Worm (Caenorhabditis elegans) whole organism, L4/young adult: Measurements from ENCODE around the gene C50F4.8.

Source experiments
- W03F9.2 ChIP-seq: fragments of 150-350 bp; optimal IDR thresholded peaks from 2 replicates; lab custom pipeline; 2014; ENCODE audit warnings: missing biosample characterization, missing genetic modification characterization
- dao-5 ChIP-seq: sonication (generic microtip); optimal IDR thresholded peaks from 2 replicates; lab custom pipeline; 2016; ENCODE audit warnings: missing genotype, missing genetic modification characterization, moderate library complexity, missing compliant biosample characterization
- him-1 ChIP-seq: sonication (generic microtip); optimal IDR thresholded peaks from 2 replicates; lab custom pipeline; 2016; ENCODE audit warnings: missing genotype, missing genetic modification reagents, missing genetic modification characterization, missing compliant biosample characterization

- TF ChIP-seq dao-5 (tag; lab: Kevin White, UChicago) (no peak), him-1 (no peak), W03F9.2 (tag; lab: Kevin White, UChicago) (no peak)
These were observed 44.9 kb upstream of the C50F4.8 start for ce11 chrV:9563585-9563984.
